Worm (Caenorhabditis elegans) whole organism, L1 larva: ENCODE results near the gene alp-1.

Source experiments
- aly-2 ChIP-seq: fragments of 150-350 bp; optimal IDR thresholded peaks from 2 replicates; lab custom pipeline; 2014; ENCODE audit warnings: missing biosample characterization, missing genetic modification characterization
- ama-1 ChIP-seq: fragments of 150-350 bp; optimal IDR thresholded peaks from 2 replicates; lab custom pipeline; 2014
- blmp-1 ChIP-seq: fragments of 150-350 bp; optimal IDR thresholded peaks from 2 replicates; lab custom pipeline; 2014; ENCODE audit warnings: missing biosample characterization, missing genetic modification characterization
- ceh-88 ChIP-seq: fragments of 200-800 bp; sonication (Bioruptor generic); IDR thresholded peaks from 2 replicates; pipeline ENCODE4 v1.3.6; 2022; ENCODE audit warnings: missing genetic modification characterization, missing compliant biosample characterization
- fkh-10 ChIP-seq: sonication (generic microtip); optimal IDR thresholded peaks from 2 replicates; lab custom pipeline; 2017; ENCODE audit warnings: missing biosample characterization, missing genetic modification reagents, missing genetic modification characterization
- fos-1 ChIP-seq: fragments of 150-350 bp; optimal IDR thresholded peaks from 2 replicates; lab custom pipeline; 2014; ENCODE audit warnings: missing biosample characterization, missing genetic modification characterization
- hlh-4 ChIP-seq: sonication (generic microtip); optimal IDR thresholded peaks from 2 replicates; lab custom pipeline; 2016; ENCODE audit warnings: mild to moderate bottlenecking, missing genetic modification characterization, missing compliant biosample characterization
- lin-15B ChIP-seq: fragments of 150-350 bp; sonication (generic microtip); optimal IDR thresholded peaks from 3 replicates; lab custom pipeline; 2014; ENCODE audit warnings: missing biosample characterization, missing genetic modification characterization
- lin-35 ChIP-seq, 2 experiments: fragments of 150-350 bp; optimal IDR thresholded peaks; 2 replicates each; lab custom pipeline; 2014; ENCODE audit warnings: missing biosample characterization in 2 of 2, missing genetic modification characterization in 2 of 2, missing genetic modification reagents in 2 of 2
- nhr-237 ChIP-seq: fragments of 150-350 bp; optimal IDR thresholded peaks from 2 replicates; lab custom pipeline; 2014; ENCODE audit warnings: missing biosample characterization, missing genetic modification characterization
- nhr-90 ChIP-seq: sonication (generic microtip); optimal IDR thresholded peaks from 2 replicates; lab custom pipeline; 2016; ENCODE audit warnings: mild to moderate bottlenecking, missing genetic modification characterization, missing compliant biosample characterization; ENCODE audit not compliant: poor library complexity
- sptf-1 ChIP-seq: fragments of 150-350 bp; optimal IDR thresholded peaks from 2 replicates; lab custom pipeline; 2014; ENCODE audit warnings: missing biosample characterization, missing genetic modification characterization
- unc-30 ChIP-seq: sonication (generic microtip); optimal IDR thresholded peaks from 2 replicates; lab custom pipeline; 2017; ENCODE audit warnings: missing biosample characterization, missing genetic modification characterization
- ztf-11 ChIP-seq, 2 experiments: sonication (generic microtip); optimal IDR thresholded peaks; 2 replicates each; lab custom pipeline; 2016 to 2017; ENCODE audit warnings: missing genetic modification characterization in 2 of 2, missing biosample characterization in 1 of 2, missing compliant biosample characterization in 1 of 2

DNA sequence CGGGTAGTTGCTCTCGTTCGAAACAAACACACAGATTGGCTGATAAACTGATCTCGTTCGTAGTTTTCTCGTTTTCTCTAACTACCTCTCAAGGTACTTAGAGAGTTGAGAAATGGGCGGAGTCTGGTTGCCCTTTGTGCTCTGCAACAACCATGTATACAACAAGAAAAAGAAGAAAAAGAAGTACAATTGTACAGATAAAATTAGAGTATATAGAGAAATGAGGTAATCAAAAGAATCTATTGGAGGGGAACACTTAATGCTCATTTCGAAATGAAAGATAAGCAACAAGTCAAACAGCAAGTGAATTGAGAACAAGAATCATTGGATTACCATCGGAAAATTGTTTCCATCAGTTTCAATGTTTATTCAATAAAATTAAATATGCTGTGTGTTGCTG lies 13.0 kb downstream of the alp-1 start, which contains the start of gene C09G9.1:
- TF ChIP-seq ztf-11 (tag; optimal IDR thresholded peaks at IDR 0.05; lab: Kevin White, UChicago) (no peak), fos-1 (tag; lab: Kevin White, UChicago) (no peak), lin-35 (GFP tag; optimal IDR thresholded peaks at IDR 0.05; lab: Kevin White, UChicago) (no peak), blmp-1 (tag; lab: Kevin White, UChicago) (no peak), ceh-88 (GFP tag; lab: Robert Waterston, UW) (no peak), ama-1 (lab: Kevin White, UChicago) (no peak), fkh-10 (GFP tag; lab: Kevin White, UChicago) (no peak), nhr-90 (tag; lab: Kevin White, UChicago) (no peak), sptf-1 (tag; lab: Kevin White, UChicago) (no peak), lin-15B (tag; lab: Kevin White, UChicago) (no peak), hlh-4 (tag; lab: Kevin White, UChicago) (no peak), aly-2 (tag; lab: Kevin White, UChicago) (no peak), nhr-237 (tag; lab: Kevin White, UChicago) (no peak), unc-30 (tag; lab: Kevin White, UChicago) (no peak)
